Fruit fly (Drosophila melanogaster) whole organism, pupa: Measurements from ENCODE around the gene MFS10.

Experiments used
- CG32121 ChIP-seq: fragments of 200-800 bp; sonication (Bioruptor generic); IDR thresholded peaks from 2 replicates; pipeline ENCODE4 v1.3.6; 2022; ENCODE audit warnings: missing biosample characterization, missing genetic modification characterization
- CG9948 ChIP-seq: fragments of 200-800 bp; sonication (Bioruptor generic); optimal IDR thresholded peaks from 2 replicates; lab custom pipeline; 2018; ENCODE audit warnings: missing biosample characterization, mild to moderate bottlenecking, missing genetic modification characterization, moderate library complexity
- EcR ChIP-seq: fragments of 200-800 bp; sonication (Bioruptor generic); optimal IDR thresholded peaks from 3 replicates; lab custom pipeline; 2019; ENCODE audit warnings: missing biosample characterization, missing genetic modification characterization, mild to moderate bottlenecking, moderate library complexity, missing genetic modification reagents
- Ets98B ChIP-seq: fragments of 200-800 bp; sonication (Bioruptor generic); IDR thresholded peaks from 2 replicates; pipeline ENCODE4 v1.3.6; 2022; ENCODE audit warnings: missing biosample characterization, missing genetic modification characterization
- Pif1A ChIP-seq: fragments of 200-800 bp; sonication (Bioruptor generic); optimal IDR thresholded peaks from 3 replicates; lab custom pipeline; 2016; ENCODE audit warnings: missing biosample characterization, missing genetic modification characterization
- Snoo ChIP-seq: fragments of 200-800 bp; sonication (Bioruptor generic); optimal IDR thresholded peaks from 3 replicates; lab custom pipeline; 2017; ENCODE audit warnings: missing biosample characterization, mild to moderate bottlenecking, missing genetic modification characterization, inconsistent platforms
- rn ChIP-seq: fragments of 200-800 bp; sonication (Bioruptor generic); IDR thresholded peaks from 2 replicates; pipeline ENCODE4 v1.3.6; 2022; ENCODE audit warnings: missing biosample characterization, missing genetic modification characterization

- no peak for TF ChIP-seq rn
- TF ChIP-seq EcR (GFP tag; lab: Kevin White, UChicago) = no peak
- TF ChIP-seq Ets98B (GFP tag; lab: Robert Waterston, UW) = no peak
- TF ChIP-seq Snoo (tag; lab: Kevin White, UChicago) = no peak
- no peak for TF ChIP-seq Pif1A (GFP tag; lab: Kevin White, UChicago)
- TF ChIP-seq CG9948 (tag; lab: Kevin White, UChicago) = no peak
- no peak for TF ChIP-seq CG32121 (GFP tag; lab: Robert Waterston, UW)
These were observed 6.0 kb downstream of the MFS10 start for dm6 chrX:13134811-13135210.
